Worm (Caenorhabditis elegans): ENCODE data around the gene H32C10.1.

DNA sequence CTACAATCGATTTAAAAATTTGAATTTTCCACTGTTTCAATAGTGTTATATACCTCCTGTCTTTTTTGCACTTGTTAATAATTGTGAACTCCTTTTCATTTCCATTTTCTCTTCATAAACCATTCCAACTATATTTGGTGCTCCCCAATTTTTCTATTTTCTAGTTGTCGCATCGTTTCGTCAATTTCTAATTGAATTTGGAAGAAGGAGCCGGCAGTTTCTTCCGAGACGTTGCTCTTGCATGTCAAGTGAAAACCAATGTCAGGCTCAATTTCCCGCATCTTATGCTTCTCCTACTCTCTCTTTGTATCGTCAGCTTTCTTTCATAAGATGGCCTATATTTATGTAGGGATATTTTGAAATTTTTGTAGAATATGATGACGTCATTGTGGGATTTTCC is 6.3 kb upstream of the H32C10.1 start:
- TF ChIP-seq unc-62 (GFP tag; optimal IDR thresholded peaks at IDR 0.05) (no peak), snpc-4 (tag; optimal IDR thresholded peaks at IDR 0.05) (no peak), blmp-1 (tag; optimal IDR thresholded peaks at IDR 0.05) (no peak), lsy-2 (tag; optimal IDR thresholded peaks at IDR 0.05) (no peak), elt-3 (tag; optimal IDR thresholded peaks at IDR 0.05) (no peak), mls-2 (tag; optimal IDR thresholded peaks at IDR 0.05) (no peak), nhr-12 (tag; optimal IDR thresholded peaks at IDR 0.05) (no peak), nhr-28 (tag; optimal IDR thresholded peaks at IDR 0.05) (no peak), ham-2 (GFP tag; optimal IDR thresholded peaks at IDR 0.05) (no peak)
